Worm (Caenorhabditis elegans) whole organism, early embryonic: ENCODE results near the gene R13D7.2.

Experiments
- B0310.2 ChIP-seq: sonication (generic microtip); optimal IDR thresholded peaks from 2 replicates; lab custom pipeline; 2016; ENCODE audit warnings: mild to moderate bottlenecking, missing genetic modification characterization, missing compliant biosample characterization
- aly-1 ChIP-seq: sonication (generic microtip); optimal IDR thresholded peaks from 2 replicates; lab custom pipeline; 2016; ENCODE audit warnings: missing genetic modification characterization, missing compliant biosample characterization
- ama-1 ChIP-seq: fragments of 150-350 bp; optimal IDR thresholded peaks from 2 replicates; lab custom pipeline; 2014
- ceh-13 ChIP-seq: fragments of 200-800 bp; sonication (Bioruptor generic); optimal IDR thresholded peaks from 2 replicates; lab custom pipeline; 2018; ENCODE audit warnings: mild to moderate bottlenecking, missing genetic modification characterization, missing compliant biosample characterization
- ets-7 ChIP-seq: sonication (generic microtip); optimal IDR thresholded peaks from 2 replicates; lab custom pipeline; 2016; ENCODE audit warnings: missing genotype, missing genetic modification characterization, missing compliant biosample characterization
- hnd-1 ChIP-seq: sonication (generic microtip); optimal IDR thresholded peaks from 2 replicates; lab custom pipeline; 2016; ENCODE audit warnings: missing genetic modification characterization, missing compliant biosample characterization
- scrt-1 ChIP-seq: fragments of 200-800 bp; sonication (Bioruptor generic); IDR thresholded peaks from 2 replicates; pipeline ENCODE4 v1.3.6; 2022; ENCODE audit warnings: missing genetic modification characterization, missing compliant biosample characterization
- tbx-37 ChIP-seq: fragments of 200-800 bp; sonication (Bioruptor generic); conservative IDR thresholded peaks from 2 replicates; pipeline ENCODE4 v1.3.6; 2022; ENCODE audit warnings: missing genetic modification reagents, missing genetic modification characterization, missing compliant biosample characterization
- tra-4 ChIP-seq: sonication (generic microtip); optimal IDR thresholded peaks from 2 replicates; lab custom pipeline; 2017; ENCODE audit warnings: missing genetic modification characterization, missing compliant biosample characterization

- no peak for TF ChIP-seq ama-1
- no peak for TF ChIP-seq ets-7 (tag; lab: Kevin White, UChicago)
- no peak for TF ChIP-seq aly-1 (tag; lab: Kevin White, UChicago)
- no peak for TF ChIP-seq tbx-37 (GFP tag; lab: Robert Waterston, UW)
- TF ChIP-seq scrt-1 = no peak
- TF ChIP-seq tra-4 = no peak
- no peak for TF ChIP-seq B0310.2
- no peak for TF ChIP-seq hnd-1 (tag; lab: Kevin White, UChicago)
- TF ChIP-seq ceh-13 = no peak
Measured at ce11 chrV:7434805-7435363, 25.2 kb downstream of the R13D7.2 start.
